Worm (Caenorhabditis elegans): ENCODE data around the gene F49C12.1.

The F49C12.1 gene

ce11 chrIV:9296285-9296684 lies at the start of gene F49C12.1:
TSS of gene F49C12.1 (minus strand) at chrIV:9296354.
- TF ChIP-seq cog-1 (tag; optimal IDR thresholded peaks at IDR 0.05): no peak
- TF ChIP-seq T22C8.4 (GFP tag; IDR thresholded peaks at IDR 0.05): no peak
- no peak for TF ChIP-seq klf-2 (GFP tag; conservative IDR thresholded peaks at IDR 0.05)
- TF ChIP-seq flt-1 (GFP tag; IDR thresholded peaks at IDR 0.05): no peak
- TF ChIP-seq ref-1 (GFP tag; conservative IDR thresholded peaks at IDR 0.05): no peak
- TF ChIP-seq ztf-23 (GFP tag; IDR thresholded peaks at IDR 0.05): no peak

DNA sequence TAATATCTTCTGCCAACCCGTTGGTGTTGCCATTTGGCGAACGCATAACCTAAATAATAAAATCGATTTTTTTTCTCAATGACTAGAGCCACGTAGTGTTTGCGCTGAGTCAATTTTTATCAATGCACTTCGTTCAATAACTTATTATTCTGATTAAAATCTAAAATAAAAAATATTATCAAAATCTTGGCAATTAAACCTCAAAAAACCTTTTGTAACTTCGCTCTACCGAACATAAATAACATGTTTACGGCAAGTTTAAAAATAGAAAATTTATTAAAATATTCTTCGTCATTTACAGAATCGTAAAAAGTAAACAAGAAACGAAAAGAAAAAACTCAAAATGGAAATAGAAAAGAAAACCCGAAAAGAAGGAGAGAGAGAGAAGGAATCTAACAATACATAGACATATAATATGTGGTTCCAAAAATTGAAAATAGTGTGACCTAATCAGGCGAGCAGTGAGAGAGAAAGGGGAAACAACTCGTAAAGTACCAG lies 47.0 kb upstream of the F49C12.1 start, which contains the start of gene pigc-1:
pigc-1 (minus strand) TSS at position 51 of the 498 bp plus-strand sequence.
- TF ChIP-seq klf-2 (GFP tag; conservative IDR thresholded peaks at IDR 0.05) (no peak), flt-1 (GFP tag; IDR thresholded peaks at IDR 0.05) (no peak), med-1 (GFP tag; optimal IDR thresholded peaks at IDR 0.05; ENCODE audit: insufficient read depth) (no peak), ref-1 (GFP tag; conservative IDR thresholded peaks at IDR 0.05) (no peak), ztf-23 (GFP tag; IDR thresholded peaks at IDR 0.05) (no peak), T22C8.4 (GFP tag; IDR thresholded peaks at IDR 0.05) (no peak), tab-1 (GFP tag; IDR thresholded peaks at IDR 0.05) (no peak), cog-1 (tag; optimal IDR thresholded peaks at IDR 0.05) (no peak), ztf-29 (GFP tag; IDR thresholded peaks at IDR 0.05) (no peak)

DNA sequence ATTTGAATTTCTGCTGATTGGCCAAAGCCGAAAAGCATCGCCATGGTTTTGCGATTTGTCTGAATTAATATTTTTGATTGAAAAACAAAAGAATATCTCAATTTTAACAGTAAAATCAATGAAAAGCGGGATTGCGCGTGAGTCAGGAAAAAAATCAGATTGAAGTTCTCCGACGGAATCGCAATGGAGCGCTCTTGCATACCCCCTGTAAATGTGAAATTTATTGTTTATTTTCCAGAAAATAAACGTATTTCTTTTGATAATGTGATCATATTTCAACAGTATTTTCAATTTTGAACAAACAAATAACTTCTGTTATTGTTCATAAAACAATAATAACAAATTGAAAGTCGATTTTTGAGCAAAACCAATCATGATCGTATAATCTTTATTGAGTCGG lies 45.4 kb upstream of the F49C12.1 start, which contains the start of gene vps-26:
vps-26 (minus strand) TSS at position 200 of the 400 bp plus-strand sequence.
- TF ChIP-seq flt-1 (GFP tag; IDR thresholded peaks at IDR 0.05) (no peak), ztf-29 (GFP tag; IDR thresholded peaks at IDR 0.05) (no peak), klf-2 (GFP tag; conservative IDR thresholded peaks at IDR 0.05) (no peak), ref-1 (GFP tag; conservative IDR thresholded peaks at IDR 0.05) (no peak), T22C8.4 (GFP tag; IDR thresholded peaks at IDR 0.05) (no peak), med-1 (GFP tag; optimal IDR thresholded peaks at IDR 0.05; ENCODE audit: insufficient read depth) (no peak), tab-1 (GFP tag; IDR thresholded peaks at IDR 0.05) (no peak), cog-1 (tag; optimal IDR thresholded peaks at IDR 0.05) (no peak)

ce11 chrIV:9339205-9339604 lies 43.1 kb upstream of the F49C12.1 start, which contains the start of gene T20D3.6:
TSS of gene T20D3.6 (minus strand) at chrIV:9339305.
- TF ChIP-seq ztf-29 (GFP tag; IDR thresholded peaks at IDR 0.05): no peak
- no peak for TF ChIP-seq ref-1 (GFP tag; conservative IDR thresholded peaks at IDR 0.05)
- no peak for TF ChIP-seq flt-1 (GFP tag; IDR thresholded peaks at IDR 0.05)
- TF ChIP-seq klf-2 (GFP tag; conservative IDR thresholded peaks at IDR 0.05): no peak
- no peak for TF ChIP-seq ztf-23 (GFP tag; IDR thresholded peaks at IDR 0.05)
- TF ChIP-seq T22C8.4 (GFP tag; IDR thresholded peaks at IDR 0.05): no peak
- TF ChIP-seq cog-1 (tag; optimal IDR thresholded peaks at IDR 0.05): no peak
- no peak for TF ChIP-seq med-1 (GFP tag; optimal IDR thresholded peaks at IDR 0.05; ENCODE audit: insufficient read depth)
- TF ChIP-seq tab-1 (GFP tag; IDR thresholded peaks at IDR 0.05): no peak

DNA sequence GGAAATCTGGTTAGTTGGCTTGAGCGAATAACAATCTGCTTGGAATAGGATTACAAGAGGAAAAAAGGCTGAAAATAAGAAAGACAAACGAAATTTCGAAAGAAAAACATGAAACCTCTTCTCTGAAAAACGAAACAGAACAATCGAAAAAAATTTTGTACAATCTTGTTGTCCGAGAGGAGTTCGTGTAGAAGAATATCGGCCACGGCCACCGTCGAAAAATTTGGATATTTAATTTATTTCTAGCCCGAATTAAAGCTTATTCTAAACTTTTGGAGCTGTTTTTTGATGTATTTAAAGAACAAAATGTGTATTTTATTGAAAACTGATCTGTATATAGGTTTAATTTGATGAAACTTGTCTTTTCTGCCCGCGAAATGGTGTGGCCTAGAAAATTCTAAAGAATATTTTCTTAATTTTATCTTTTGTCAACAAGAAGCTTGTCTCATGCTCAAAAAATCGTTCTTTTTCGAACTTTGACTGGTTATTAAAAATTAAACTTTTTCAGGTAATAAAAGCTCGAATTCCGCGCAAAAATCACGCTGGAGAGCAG lies 40.5 kb upstream of the F49C12.1 start, which contains the start of gene T20D3.5:
T20D3.5 (plus strand) TSS at position 503 of the 553 bp plus-strand sequence.
- TF ChIP-seq ztf-29 (GFP tag; IDR thresholded peaks at IDR 0.05) (no peak), klf-2 (GFP tag; conservative IDR thresholded peaks at IDR 0.05) (no peak), flt-1 (GFP tag; IDR thresholded peaks at IDR 0.05) (no peak), cog-1 (tag; optimal IDR thresholded peaks at IDR 0.05) (no peak), med-1 (GFP tag; optimal IDR thresholded peaks at IDR 0.05; ENCODE audit: insufficient read depth) (no peak), T22C8.4 (GFP tag; IDR thresholded peaks at IDR 0.05) (no peak), ref-1 (GFP tag; conservative IDR thresholded peaks at IDR 0.05) (no peak), ztf-23 (GFP tag; IDR thresholded peaks at IDR 0.05) (no peak), tab-1 (GFP tag; IDR thresholded peaks at IDR 0.05) (no peak)

ce11 chrIV:9335552-9336251 lies 39.5 kb upstream of the F49C12.1 start, which contains the start of the genes coa-4 and T20D3.14:
TSS of gene coa-4 (minus strand) at chrIV:9335602.
TSS of gene T20D3.14 (minus strand) at chrIV:9335909.
- TF ChIP-seq T22C8.4 (GFP tag; IDR thresholded peaks at IDR 0.05) (no peak), med-1 (GFP tag; optimal IDR thresholded peaks at IDR 0.05; ENCODE audit: insufficient read depth) (no peak), cog-1 (tag; optimal IDR thresholded peaks at IDR 0.05) (no peak), ztf-23 (GFP tag; IDR thresholded peaks at IDR 0.05) (no peak), flt-1 (GFP tag; IDR thresholded peaks at IDR 0.05) (no peak), tab-1 (GFP tag; IDR thresholded peaks at IDR 0.05) (no peak), klf-2 (GFP tag; conservative IDR thresholded peaks at IDR 0.05) (no peak), ztf-29 (GFP tag; IDR thresholded peaks at IDR 0.05) (no peak), ref-1 (GFP tag; conservative IDR thresholded peaks at IDR 0.05) (no peak)

ce11 chrIV:9333007-9333406 lies 36.9 kb upstream of the F49C12.1 start:
- no peak for TF ChIP-seq ztf-23 (GFP tag; IDR thresholded peaks at IDR 0.05)
- TF ChIP-seq ztf-29 (GFP tag; IDR thresholded peaks at IDR 0.05): no peak
- TF ChIP-seq cog-1 (tag; optimal IDR thresholded peaks at IDR 0.05): no peak
- TF ChIP-seq flt-1 (GFP tag; IDR thresholded peaks at IDR 0.05): no peak

ce11 chrIV:9330755-9331154 lies 34.6 kb upstream of the F49C12.1 start, which contains the start of gene nspg-7.1:
TSS of gene nspg-7.1 (minus strand) at chrIV:9330855.
- no peak for TF ChIP-seq klf-2 (GFP tag; conservative IDR thresholded peaks at IDR 0.05)
- TF ChIP-seq flt-1 (GFP tag; IDR thresholded peaks at IDR 0.05): no peak
- TF ChIP-seq T22C8.4 (GFP tag; IDR thresholded peaks at IDR 0.05): no peak
- no peak for TF ChIP-seq ztf-29 (GFP tag; IDR thresholded peaks at IDR 0.05)
- TF ChIP-seq ref-1 (GFP tag; conservative IDR thresholded peaks at IDR 0.05): no peak
- TF ChIP-seq tab-1 (GFP tag; IDR thresholded peaks at IDR 0.05): no peak
- TF ChIP-seq med-1 (GFP tag; optimal IDR thresholded peaks at IDR 0.05; ENCODE audit: insufficient read depth): no peak
- TF ChIP-seq ztf-23 (GFP tag; IDR thresholded peaks at IDR 0.05): no peak
- TF ChIP-seq cog-1 (tag; optimal IDR thresholded peaks at IDR 0.05): no peak

ce11 chrIV:9327706-9328105 lies 31.6 kb upstream of the F49C12.1 start, which contains the start of gene clec-183:
TSS of gene clec-183 (plus strand) at chrIV:9328006.
- TF ChIP-seq T22C8.4 (GFP tag; IDR thresholded peaks at IDR 0.05) (no peak), tab-1 (GFP tag; IDR thresholded peaks at IDR 0.05) (no peak), ref-1 (GFP tag; conservative IDR thresholded peaks at IDR 0.05) (no peak), klf-2 (GFP tag; conservative IDR thresholded peaks at IDR 0.05) (no peak)
